Fruit fly (Drosophila melanogaster): ENCODE measurements around the gene CG10055.

DNA sequence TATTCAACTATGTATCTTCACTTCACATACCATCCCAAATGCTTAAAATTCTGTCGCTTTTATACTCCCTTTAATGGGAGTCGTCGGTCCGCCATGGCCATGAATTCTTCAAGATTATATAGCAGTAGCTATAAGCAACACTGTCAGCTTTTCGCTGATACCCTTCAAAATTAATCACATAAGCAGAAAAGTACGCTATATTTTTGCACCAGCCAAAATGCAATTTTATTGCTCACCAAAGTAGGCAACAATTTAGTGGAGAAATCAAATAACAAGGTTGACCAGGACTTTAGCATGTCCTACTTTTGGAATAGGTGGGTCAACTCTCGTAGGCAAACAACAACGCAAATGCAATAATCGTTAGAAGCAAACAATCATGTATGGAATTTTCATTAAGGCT, 13.4 kb upstream of the CG10055 start:
- TF ChIP-seq psq (optimal IDR thresholded peaks at IDR 0.05) (no peak), EcR (GFP tag; optimal IDR thresholded peaks at IDR 0.05) (no peak), Dll (optimal IDR thresholded peaks at IDR 0.05) (no peak), CG8478 (optimal IDR thresholded peaks at IDR 0.05) (no peak)

Data from whole organism.